Worm (Caenorhabditis elegans): ENCODE data around the gene idpb-3.

Gene idpb-3

ce11 chrII:5057315-5057714 lies 44.3 kb downstream of the idpb-3 start (continued):
- TF ChIP-seq mdl-1 (tag; optimal IDR thresholded peaks at IDR 0.05) (peak in 1 of 2 experiments; percentile 55), saeg-2 (GFP tag; IDR thresholded peaks at IDR 0.05) (0 out of 2 replicates have a peak, but pooled peaks have one; percentile 66), unc-62 (GFP tag; optimal IDR thresholded peaks at IDR 0.05 in 1 of 2) (no peak), unc-62 (tag; optimal IDR thresholded peaks at IDR 0.05) (no peak), lim-7 (GFP tag; IDR thresholded peaks at IDR 0.05) (peak; percentile 80), D1046.2 (GFP tag; IDR thresholded peaks at IDR 0.05) (peak; percentile 91), lin-15B (tag; optimal IDR thresholded peaks at IDR 0.05) (no peak), unc-39 (tag; optimal IDR thresholded peaks at IDR 0.05) (no peak), arid-1 (GFP tag; conservative IDR thresholded peaks at IDR 0.05) (peak; percentile 83), mxl-2 (GFP tag; conservative IDR thresholded peaks at IDR 0.05) (no peak), R02D3.7 (tag; optimal IDR thresholded peaks at IDR 0.05) (no peak), nhr-102 (tag; optimal IDR thresholded peaks at IDR 0.05) (peak; percentile 60), F26F4.8 (GFP tag; conservative IDR thresholded peaks at IDR 0.05) (0 out of 2 replicates have a peak, but pooled peaks have one; percentile 27), nhr-6 (tag; optimal IDR thresholded peaks at IDR 0.05) (no peak), Y48G9A.11 (GFP tag; IDR thresholded peaks at IDR 0.05) (peak; percentile 63), skn-1 (tag; optimal IDR thresholded peaks at IDR 0.05) (no peak), zfp-3 (GFP tag; conservative IDR thresholded peaks at IDR 0.05) (peak; percentile 60; the same call in 1 of the 2 replicates), Y105C5A.15 (GFP tag; IDR thresholded peaks at IDR 0.05) (peak; percentile 86; the same call in 1 of the 2 replicates), mdt-29 (GFP tag; IDR thresholded peaks at IDR 0.05) (peak; percentile 51; the same call in 1 of the 2 replicates), gei-8 (GFP tag; optimal IDR thresholded peaks at IDR 0.05) (no peak), snpc-1.2 (GFP tag; IDR thresholded peaks at IDR 0.05) (peak; percentile 77), vab-7 (GFP tag; IDR thresholded peaks at IDR 0.05) (peak; percentile 61), daf-8 (GFP tag; IDR thresholded peaks at IDR 0.05) (no peak), dmd-8 (GFP tag; IDR thresholded peaks at IDR 0.05) (0 out of 2 replicates have a peak, but pooled peaks have one; percentile 60), lin-1 (GFP tag; IDR thresholded peaks at IDR 0.05) (peak; percentile 56; the same call in 1 of the 2 replicates), aly-2 (tag; optimal IDR thresholded peaks at IDR 0.05) (no peak), dmd-6 (GFP tag; IDR thresholded peaks at IDR 0.05) (peak; percentile 73), zip-2 (tag; optimal IDR thresholded peaks at IDR 0.05) (no peak), nhr-77 (tag; optimal IDR thresholded peaks at IDR 0.05) (no peak), ZK546.5 (tag; optimal IDR thresholded peaks at IDR 0.05) (no peak), ceh-44 (GFP tag; IDR thresholded peaks at IDR 0.05) (peak; percentile 54; the same call in 1 of the 2 replicates), hlh-30 (tag; optimal IDR thresholded peaks at IDR 0.05; ENCODE audit: insufficient read depth) (peak; percentile 51), dve-1 (tag; optimal IDR thresholded peaks at IDR 0.05; ENCODE audit: insufficient read depth) (peak; percentile 65), Y5F2A.4 (GFP tag; optimal IDR thresholded peaks at IDR 0.05) (no peak), daf-12 (tag; optimal IDR thresholded peaks at IDR 0.05) (no peak), ces-1 (GFP tag; optimal IDR thresholded peaks at IDR 0.05) (no peak), ztf-11 (tag; optimal IDR thresholded peaks at IDR 0.05) (no peak), nhr-48 (tag; optimal IDR thresholded peaks at IDR 0.05) (peak; percentile 34), hlh-11 (tag; optimal IDR thresholded peaks at IDR 0.05) (peak; percentile 75), lin-29 (GFP tag; IDR thresholded peaks at IDR 0.05) (peak; percentile 63), pqm-1 (tag; optimal IDR thresholded peaks at IDR 0.05) (no peak), madf-9 (GFP tag; conservative IDR thresholded peaks at IDR 0.05) (peak; percentile 39; the same call in 1 of the 2 replicates), nhr-42 (GFP tag; IDR thresholded peaks at IDR 0.05) (peak; percentile 72; the same call in 1 of the 2 replicates), nhr-111 (GFP tag; optimal IDR thresholded peaks at IDR 0.05) (peak; percentile 52), egl-43 (GFP tag; IDR thresholded peaks at IDR 0.05) (peak; percentile 88), F44E2.7 (GFP tag; IDR thresholded peaks at IDR 0.05) (no peak), cey-2 (tag; optimal IDR thresholded peaks at IDR 0.05; ENCODE audit: borderline replicate concordance, insufficient read depth) (no peak), mep-1 (tag; optimal IDR thresholded peaks at IDR 0.05) (peak; percentile 76), lir-3 (tag; optimal IDR thresholded peaks at IDR 0.05) (no peak), F49E8.2 (tag; optimal IDR thresholded peaks at IDR 0.05; ENCODE audit: borderline replicate concordance) (peak; percentile 64), zfp-2 (tag; optimal IDR thresholded peaks at IDR 0.05) (no peak)

Data from whole organism, L4 larva.